Worm (Caenorhabditis elegans) whole organism, L1 larva: ENCODE results near the gene T12A7.6.

ENCODE experiments used
- ama-1 ChIP-seq: fragments of 150-350 bp; optimal IDR thresholded peaks from 2 replicates; lab custom pipeline; 2014
- blmp-1 ChIP-seq: fragments of 150-350 bp; optimal IDR thresholded peaks from 2 replicates; lab custom pipeline; 2014; ENCODE audit warnings: missing biosample characterization, missing genetic modification characterization
- ceh-82 ChIP-seq, 3 experiments: fragments of 150-350 bp in 1 of 3; sonication (generic microtip) in 2 of 3; optimal IDR thresholded peaks; 2 replicates each; lab custom pipeline; 2014 to 2017; ENCODE audit warnings: missing biosample characterization in 3 of 3, missing genetic modification characterization in 3 of 3
- ces-1 ChIP-seq: fragments of 150-350 bp; optimal IDR thresholded peaks from 2 replicates; lab custom pipeline; 2014; ENCODE audit warnings: missing biosample characterization, missing genetic modification reagents, missing genetic modification characterization
- dpl-1 ChIP-seq, 3 experiments: fragments of 150-350 bp in 2 of 3; sonication (generic microtip) in 1 of 3; optimal IDR thresholded peaks; 2 replicates each; lab custom pipeline; 2014 to 2017; ENCODE audit warnings: missing biosample characterization in 3 of 3, missing genetic modification characterization in 3 of 3, missing genetic modification reagents in 3 of 3
- dsc-1 ChIP-seq: sonication (generic microtip); optimal IDR thresholded peaks from 2 replicates; lab custom pipeline; 2016; ENCODE audit warnings: mild to moderate bottlenecking, missing genetic modification characterization, missing compliant biosample characterization
- efl-1 ChIP-seq, 4 experiments: fragments of 150-350 bp; optimal IDR thresholded peaks in 3 of 4; peaks in 1 of 4; 1 replicate in 1 of 4; 2 replicates in 3 of 4; lab custom pipeline; 2014; ENCODE audit warnings: missing biosample characterization in 2 of 4, missing genetic modification characterization in 2 of 4, missing genetic modification reagents in 2 of 4
- efl-3 ChIP-seq: fragments of 200-800 bp; sonication (Bioruptor generic); optimal IDR thresholded peaks from 2 replicates; lab custom pipeline; 2018; ENCODE audit warnings: mild to moderate bottlenecking, missing genetic modification characterization, missing compliant biosample characterization
- egl-13 ChIP-seq: sonication (generic microtip); optimal IDR thresholded peaks from 2 replicates; lab custom pipeline; 2016; ENCODE audit warnings: missing genotype, missing genetic modification reagents, missing genetic modification characterization, missing compliant biosample characterization
- egl-27 ChIP-seq, 2 experiments: fragments of 150-350 bp in 1 of 2; sonication (generic microtip); optimal IDR thresholded peaks; 3 replicates each; lab custom pipeline; 2017 to 2018; ENCODE audit warnings: missing biosample characterization in 2 of 2, missing genetic modification characterization in 2 of 2, missing genetic modification reagents in 2 of 2
- elt-3 ChIP-seq, 6 experiments: fragments of 150-350 bp in 1 of 6; sonication (generic microtip); optimal IDR thresholded peaks; 2 replicates each; lab custom pipeline; 2017 to 2018; ENCODE audit warnings: missing biosample characterization in 6 of 6, missing genetic modification characterization in 6 of 6, inconsistent platforms in 1 of 6
- fkh-10 ChIP-seq: sonication (generic microtip); optimal IDR thresholded peaks from 2 replicates; lab custom pipeline; 2017; ENCODE audit warnings: missing biosample characterization, missing genetic modification reagents, missing genetic modification characterization
- fkh-8 ChIP-seq: sonication (generic microtip); optimal IDR thresholded peaks from 2 replicates; lab custom pipeline; 2016; ENCODE audit warnings: mild to moderate bottlenecking, missing genetic modification characterization, missing compliant biosample characterization
- hlh-17 ChIP-seq: fragments of 200-800 bp; sonication (Bioruptor generic); optimal IDR thresholded peaks from 2 replicates; lab custom pipeline; 2018; ENCODE audit warnings: missing genetic modification characterization, mild to moderate bottlenecking, missing compliant biosample characterization, moderate library complexity, borderline replicate concordance
- hpl-2 ChIP-seq: fragments of 150-350 bp; optimal IDR thresholded peaks from 2 replicates; lab custom pipeline; 2014; ENCODE audit warnings: missing biosample characterization, missing genetic modification reagents, missing genetic modification characterization
- isw-1 ChIP-seq: fragments of 200-800 bp; sonication (Bioruptor generic); IDR thresholded peaks from 2 replicates; pipeline ENCODE4 v1.3.6; 2022; ENCODE audit warnings: missing genetic modification characterization, missing compliant biosample characterization
- lin-13 ChIP-seq: fragments of 150-350 bp; optimal IDR thresholded peaks from 2 replicates; lab custom pipeline; 2014; ENCODE audit warnings: missing biosample characterization, missing genetic modification reagents, missing genetic modification characterization
- lin-14 ChIP-seq: fragments of 200-800 bp; sonication (Bioruptor generic); optimal IDR thresholded peaks from 2 replicates; lab custom pipeline; 2018; ENCODE audit warnings: mild to moderate bottlenecking, missing genetic modification characterization, moderate library complexity, missing compliant biosample characterization
- lin-35 ChIP-seq, 2 experiments: fragments of 150-350 bp; optimal IDR thresholded peaks; 2 replicates each; lab custom pipeline; 2014; ENCODE audit warnings: missing biosample characterization in 2 of 2, missing genetic modification characterization in 2 of 2, missing genetic modification reagents in 2 of 2
- lir-3 ChIP-seq: sonication (generic microtip); optimal IDR thresholded peaks from 2 replicates; lab custom pipeline; 2016; ENCODE audit warnings: mild to moderate bottlenecking, missing genetic modification characterization, moderate library complexity, missing compliant biosample characterization; ENCODE audit not compliant: poor library complexity
- lsy-2 ChIP-seq, 2 experiments: fragments of 150-350 bp; optimal IDR thresholded peaks; 2 replicates each; lab custom pipeline; 2014; ENCODE audit warnings: missing biosample characterization in 2 of 2, missing genetic modification characterization in 2 of 2
- mab-9 ChIP-seq: fragments of 200-800 bp; sonication (Bioruptor generic); IDR thresholded peaks from 2 replicates; pipeline ENCODE4 v1.3.6; 2022; ENCODE audit warnings: missing genetic modification reagents, missing genetic modification characterization, missing compliant biosample characterization
- mdl-1 ChIP-seq, 2 experiments: fragments of 150-350 bp; optimal IDR thresholded peaks; 2 replicates each; lab custom pipeline; 2014 to 2017; ENCODE audit warnings: missing biosample characterization in 2 of 2, missing genetic modification characterization in 2 of 2, inconsistent platforms in 1 of 2
- mep-1 ChIP-seq: fragments of 150-350 bp; optimal IDR thresholded peaks from 2 replicates; lab custom pipeline; 2014; ENCODE audit warnings: missing biosample characterization, missing genetic modification characterization
- nhr-11 ChIP-seq: fragments of 150-350 bp; optimal IDR thresholded peaks from 2 replicates; lab custom pipeline; 2014; ENCODE audit warnings: missing biosample characterization, missing genetic modification characterization
- nhr-12 ChIP-seq: sonication (generic microtip); optimal IDR thresholded peaks from 2 replicates; lab custom pipeline; 2017; ENCODE audit warnings: missing biosample characterization, missing genetic modification characterization
- nhr-28 ChIP-seq: fragments of 150-350 bp; optimal IDR thresholded peaks from 2 replicates; lab custom pipeline; 2014; ENCODE audit warnings: missing biosample characterization, missing genetic modification characterization
- nhr-47 ChIP-seq: sonication (generic microtip); optimal IDR thresholded peaks from 2 replicates; lab custom pipeline; 2016; ENCODE audit warnings: mild to moderate bottlenecking, missing genetic modification characterization, moderate library complexity, missing compliant biosample characterization
- nhr-71 ChIP-seq: sonication (generic microtip); optimal IDR thresholded peaks from 2 replicates; lab custom pipeline; 2016; ENCODE audit warnings: mild to moderate bottlenecking, missing genetic modification characterization, moderate library complexity, missing compliant biosample characterization
- nhr-85 ChIP-seq: sonication (generic microtip); peaks from one replicate; lab custom pipeline; 2016; ENCODE audit warnings: missing genetic modification characterization, inconsistent platforms, missing compliant biosample characterization
- nhr-90 ChIP-seq: sonication (generic microtip); optimal IDR thresholded peaks from 2 replicates; lab custom pipeline; 2016; ENCODE audit warnings: mild to moderate bottlenecking, missing genetic modification characterization, missing compliant biosample characterization; ENCODE audit not compliant: poor library complexity
- pag-3 ChIP-seq: sonication (generic microtip); optimal IDR thresholded peaks from 2 replicates; lab custom pipeline; 2017; ENCODE audit warnings: missing genetic modification characterization, mild to moderate bottlenecking, missing compliant biosample characterization, antibody characterized with exemption, borderline replicate concordance; ENCODE audit not compliant: insufficient read depth
- skn-1 ChIP-seq: fragments of 150-350 bp; optimal IDR thresholded peaks from 2 replicates; lab custom pipeline; 2014; ENCODE audit warnings: missing biosample characterization, missing genetic modification characterization
- snu-23 ChIP-seq: sonication (generic microtip); optimal IDR thresholded peaks from 2 replicates; lab custom pipeline; 2016; ENCODE audit warnings: missing genetic modification characterization, missing compliant biosample characterization
- sox-4 ChIP-seq: sonication (generic microtip); optimal IDR thresholded peaks from 2 replicates; lab custom pipeline; 2016; ENCODE audit warnings: missing genetic modification characterization, missing compliant biosample characterization
- sptf-1 ChIP-seq: fragments of 150-350 bp; optimal IDR thresholded peaks from 2 replicates; lab custom pipeline; 2014; ENCODE audit warnings: missing biosample characterization, missing genetic modification characterization
- unc-130 ChIP-seq: fragments of 150-350 bp; optimal IDR thresholded peaks from 2 replicates; lab custom pipeline; 2017; ENCODE audit warnings: missing biosample characterization, missing genetic modification characterization, inconsistent platforms
- unc-86 ChIP-seq: sonication (generic microtip); optimal IDR thresholded peaks from 2 replicates; lab custom pipeline; 2016; ENCODE audit warnings: missing genetic modification characterization, missing compliant biosample characterization
- unc-98 ChIP-seq: fragments of 200-800 bp; sonication (Bioruptor generic); IDR thresholded peaks from 2 replicates; pipeline ENCODE4 v1.3.6; 2022; ENCODE audit warnings: missing genetic modification characterization, missing compliant biosample characterization
- vab-15 ChIP-seq: sonication (generic microtip); optimal IDR thresholded peaks from 2 replicates; lab custom pipeline; 2017; ENCODE audit warnings: missing genotype, mild to moderate bottlenecking, missing genetic modification characterization, missing compliant biosample characterization
- zag-1 ChIP-seq: fragments of 150-350 bp; optimal IDR thresholded peaks from 2 replicates; lab custom pipeline; 2014; ENCODE audit warnings: missing biosample characterization, missing genetic modification characterization
- ztf-11 ChIP-seq, 2 experiments: sonication (generic microtip); optimal IDR thresholded peaks; 2 replicates each; lab custom pipeline; 2016 to 2017; ENCODE audit warnings: missing genetic modification characterization in 2 of 2, missing biosample characterization in 1 of 2, missing compliant biosample characterization in 1 of 2
- ztf-4 ChIP-seq: fragments of 150-350 bp; optimal IDR thresholded peaks from 2 replicates; lab custom pipeline; 2014; ENCODE audit warnings: missing biosample characterization, missing genetic modification characterization

T12A7.6 gene

ce11 chrIV:11787793-11788192 is 38.8 kb downstream of the T12A7.6 start:
- peak; percentile 66 for TF ChIP-seq dsc-1 (tag; lab: Kevin White, UChicago)
- TF ChIP-seq nhr-12 (tag; lab: Kevin White, UChicago), result no peak

DNA sequence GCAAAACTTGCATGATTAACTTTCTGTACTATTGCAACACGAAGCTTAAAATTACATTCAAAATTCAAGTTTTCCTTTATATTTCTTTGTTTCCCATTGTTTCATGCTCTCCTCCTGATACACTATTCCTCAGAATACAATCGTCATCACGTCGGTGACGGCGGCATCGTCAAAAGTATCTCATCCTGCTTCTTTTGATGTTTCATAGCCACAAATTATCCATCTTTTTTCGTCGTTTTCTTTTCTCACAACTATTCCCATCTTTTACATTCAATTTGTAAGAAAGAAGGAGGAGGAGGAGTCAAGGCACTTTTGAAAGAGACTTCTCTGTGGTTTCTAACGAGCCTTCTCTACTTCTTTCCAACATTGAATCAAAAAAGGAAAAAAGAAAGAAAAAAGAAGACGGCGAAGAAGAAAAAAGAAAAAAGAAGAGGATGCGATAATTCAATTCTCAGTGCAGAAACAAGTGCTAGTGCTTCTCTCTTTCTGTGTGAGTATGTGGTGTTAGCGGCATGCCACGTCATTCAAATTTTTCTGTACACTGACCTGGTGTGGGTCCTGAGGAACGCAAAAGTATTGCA is 39.5 kb downstream of the T12A7.6 start:
- TF ChIP-seq egl-27 (tag; optimal IDR thresholded peaks at IDR 0.05; lab: Kevin White, UChicago) (no peak), fkh-10 (GFP tag; lab: Kevin White, UChicago) (peak; percentile 73), ztf-4 (tag; lab: Kevin White, UChicago) (no peak), mep-1 (tag; lab: Kevin White, UChicago) (peak; percentile 39), lin-13 (GFP tag; lab: Kevin White, UChicago) (no peak), lsy-2 (tag; optimal IDR thresholded peaks at IDR 0.05; lab: Kevin White, UChicago) (peak in 1 of 2 experiments; percentile 9), unc-86 (tag; lab: Kevin White, UChicago) (peak; percentile 27), zag-1 (tag; lab: Kevin White, UChicago) (peak; percentile 29), lin-35 (GFP tag; optimal IDR thresholded peaks at IDR 0.05; lab: Kevin White, UChicago) (peak in 1 of 2 experiments; percentile 4), lin-14 (GFP tag; lab: Kevin White, UChicago) (peak; percentile 84), nhr-47 (tag; lab: Kevin White, UChicago) (peak; percentile 5), nhr-71 (peak; percentile 14), ces-1 (GFP tag; lab: Kevin White, UChicago) (peak; percentile 83), mdl-1 (tag; optimal IDR thresholded peaks at IDR 0.05; lab: Kevin White, UChicago) (no peak)

ce11 chrIV:11792495-11792894 is 43.5 kb downstream of the T12A7.6 start, which contains the start of gene H01G02.3:
Gene H01G02.3 (minus strand): TSS chrIV:11792595.
- TF ChIP-seq nhr-90, result no peak
- no peak for TF ChIP-seq vab-15 (tag; lab: Kevin White, UChicago)
- TF ChIP-seq skn-1 (tag; lab: Kevin White, UChicago), result no peak
- no peak for TF ChIP-seq dpl-1 (GFP tag; optimal IDR thresholded peaks at IDR 0.05; lab: Kevin White, UChicago)
- TF ChIP-seq ama-1 (lab: Kevin White, UChicago), result no peak
- TF ChIP-seq lir-3 (tag; lab: Kevin White, UChicago), result no peak
- no peak for TF ChIP-seq blmp-1 (tag; lab: Kevin White, UChicago)
- no peak for TF ChIP-seq unc-130 (tag; lab: Kevin White, UChicago)
- TF ChIP-seq sox-4 (tag; lab: Kevin White, UChicago), result no peak
- no peak for TF ChIP-seq mep-1 (tag; lab: Kevin White, UChicago)
- no peak for TF ChIP-seq egl-13 (tag; lab: Kevin White, UChicago)
- TF ChIP-seq hpl-2 (GFP tag; lab: Kevin White, UChicago), result no peak
- TF ChIP-seq efl-3 (GFP tag; lab: Kevin White, UChicago), result no peak
- no peak for TF ChIP-seq elt-3 (tag; optimal IDR thresholded peaks at IDR 0.05; lab: Kevin White, UChicago)
- no peak for TF ChIP-seq snu-23
- no peak for TF ChIP-seq sptf-1
- TF ChIP-seq efl-1 (optimal IDR thresholded peaks at IDR 0.05; lab: Kevin White, UChicago), result no peak
- TF ChIP-seq efl-1 (GFP tag; optimal IDR thresholded peaks at IDR 0.05 in 1 of 2; lab: Kevin White, UChicago), result no peak
- TF ChIP-seq ztf-11 (tag; optimal IDR thresholded peaks at IDR 0.05; lab: Kevin White, UChicago), result no peak
- TF ChIP-seq egl-27 (tag; optimal IDR thresholded peaks at IDR 0.05; lab: Kevin White, UChicago), result no peak

DNA sequence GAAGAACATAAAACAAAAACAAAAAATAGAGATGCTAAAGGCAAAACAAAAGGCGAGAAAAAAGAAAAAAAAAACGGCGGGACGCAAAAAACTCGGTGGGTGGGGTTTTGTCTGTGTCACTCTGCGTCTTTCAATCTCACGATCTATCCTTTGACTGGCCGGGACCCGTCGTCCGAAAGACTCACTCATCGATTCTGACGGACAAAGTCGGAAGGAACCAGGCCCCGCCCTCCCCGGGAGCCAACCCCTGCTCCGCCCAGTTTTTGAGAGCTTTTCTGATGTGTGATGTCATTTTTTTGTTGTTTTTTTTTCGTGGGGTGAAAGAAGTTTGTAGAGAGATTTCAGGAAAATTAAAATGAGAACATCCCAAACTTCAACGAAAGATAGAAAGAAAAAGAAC is 44.1 kb downstream of the T12A7.6 start:
- TF ChIP-seq mab-9 (GFP tag; lab: Robert Waterston, UW) (no peak), lsy-2 (tag; optimal IDR thresholded peaks at IDR 0.05; lab: Kevin White, UChicago) (peak in 1 of 2 experiments; percentile 2), isw-1 (GFP tag; lab: Robert Waterston, UW) (peak; percentile 11; the same call in 1 of the 2 replicates), nhr-28 (no peak), nhr-11 (tag; lab: Kevin White, UChicago) (no peak), unc-98 (GFP tag; lab: Robert Waterston, UW) (no peak), hlh-17 (GFP tag; lab: Kevin White, UChicago) (no peak), lin-14 (GFP tag; lab: Kevin White, UChicago) (peak; percentile 83), blmp-1 (tag; lab: Kevin White, UChicago) (no peak), lin-13 (GFP tag; lab: Kevin White, UChicago) (no peak), ces-1 (GFP tag; lab: Kevin White, UChicago) (no peak), nhr-85 (tag; lab: Kevin White, UChicago) (no peak), fkh-10 (GFP tag; lab: Kevin White, UChicago) (peak; percentile 16), pag-3 (tag; lab: Kevin White, UChicago) (no peak), ceh-82 (tag; optimal IDR thresholded peaks at IDR 0.05; lab: Kevin White, UChicago) (peak in 1 of 3 experiments; percentile 6), efl-1 (optimal IDR thresholded peaks at IDR 0.05; lab: Kevin White, UChicago) (no peak), efl-1 (GFP tag; optimal IDR thresholded peaks at IDR 0.05 in 1 of 2; lab: Kevin White, UChicago) (no peak), unc-86 (tag; lab: Kevin White, UChicago) (peak; percentile 29), skn-1 (tag; lab: Kevin White, UChicago) (no peak), fkh-8 (tag; lab: Kevin White, UChicago) (peak; percentile 11), nhr-90 (no peak)
